Worm (Caenorhabditis elegans): ENCODE measurements around the gene srz-5.
"Not testable (repeated sequence)": the region's sequence is repeated elsewhere in the genome, so short reads cannot be mapped to it uniquely, and the experiment has no call there.

srz-5 gene

ce11 chrII:3477171-3477570 is 37.4 kb downstream of the srz-5 start, which contains the start of gene fbxb-104:
Gene fbxb-104 (minus strand): TSS chrII:3477271.
- TF ChIP-seq hmg-4 (GFP tag; optimal IDR thresholded peaks at IDR 0.05) (no peak), tbx-37 (GFP tag; conservative IDR thresholded peaks at IDR 0.05) (no peak), B0310.2 (tag; optimal IDR thresholded peaks at IDR 0.05) (no peak), scrt-1 (GFP tag; IDR thresholded peaks at IDR 0.05) (no peak), ceh-36 (tag; optimal IDR thresholded peaks at IDR 0.05) (no peak)

ce11 chrII:3476536-3476935 is 38.0 kb downstream of the srz-5 start:
- TF ChIP-seq ceh-36 (tag; optimal IDR thresholded peaks at IDR 0.05) (peak; percentile 71), hmbx-1 (tag; optimal IDR thresholded peaks at IDR 0.05) (no peak), B0310.2 (tag; optimal IDR thresholded peaks at IDR 0.05) (no peak)

- TF ChIP-seq flt-1 (GFP tag; IDR thresholded peaks at IDR 0.05) (no peak), hmbx-1 (tag; optimal IDR thresholded peaks at IDR 0.05) (no peak), hnd-1 (tag; optimal IDR thresholded peaks at IDR 0.05) (no peak), B0310.2 (tag; optimal IDR thresholded peaks at IDR 0.05) (no peak), tbx-11 (GFP tag; IDR thresholded peaks at IDR 0.05) (no peak), pes-1 (GFP tag; IDR thresholded peaks at IDR 0.05) (no peak), ceh-36 (tag; optimal IDR thresholded peaks at IDR 0.05) (no peak), sea-1 (GFP tag; conservative IDR thresholded peaks at IDR 0.05) (no peak), tbx-37 (GFP tag; conservative IDR thresholded peaks at IDR 0.05) (no peak), ets-7 (tag; optimal IDR thresholded peaks at IDR 0.05) (no peak), scrt-1 (GFP tag; IDR thresholded peaks at IDR 0.05) (no peak), ama-1 (optimal IDR thresholded peaks at IDR 0.05) (no peak), aly-1 (tag; optimal IDR thresholded peaks at IDR 0.05) (no peak), hmg-4 (GFP tag; optimal IDR thresholded peaks at IDR 0.05) (no peak), tra-4 (tag; optimal IDR thresholded peaks at IDR 0.05) (no peak)
Observed at ce11 chrII:3473744-3474143, 40.8 kb downstream of the srz-5 start, which contains the start of gene sdz-32. Gene sdz-32 (plus strand): TSS chrII:3474044.

- TF ChIP-seq hmbx-1 (tag; optimal IDR thresholded peaks at IDR 0.05) (no peak), ceh-13 (GFP tag; optimal IDR thresholded peaks at IDR 0.05) (no peak), aly-1 (tag; optimal IDR thresholded peaks at IDR 0.05) (no peak), hmg-4 (GFP tag; optimal IDR thresholded peaks at IDR 0.05) (no peak), F13C5.2 (tag; optimal IDR thresholded peaks at IDR 0.05) (no peak), tra-4 (tag; optimal IDR thresholded peaks at IDR 0.05) (no peak), tbx-11 (GFP tag; IDR thresholded peaks at IDR 0.05) (no peak), scrt-1 (GFP tag; IDR thresholded peaks at IDR 0.05) (no peak), B0310.2 (tag; optimal IDR thresholded peaks at IDR 0.05) (no peak), flt-1 (GFP tag; IDR thresholded peaks at IDR 0.05) (no peak), tbx-37 (GFP tag; conservative IDR thresholded peaks at IDR 0.05) (no peak)
Observed at ce11 chrII:3472817-3473216, 41.7 kb downstream of the srz-5 start, which contains the start of gene Y49F6B.6. Gene Y49F6B.6 (plus strand): TSS chrII:3473117.

- TF ChIP-seq hnd-1 (tag; optimal IDR thresholded peaks at IDR 0.05) (no peak), hmbx-1 (tag; optimal IDR thresholded peaks at IDR 0.05) (no peak), pes-1 (GFP tag; IDR thresholded peaks at IDR 0.05) (no peak), tra-4 (tag; optimal IDR thresholded peaks at IDR 0.05) (no peak), aly-1 (tag; optimal IDR thresholded peaks at IDR 0.05) (no peak), ets-7 (tag; optimal IDR thresholded peaks at IDR 0.05) (no peak), F13C5.2 (tag; optimal IDR thresholded peaks at IDR 0.05) (no peak)
Observed at ce11 chrII:3472316-3472715, 42.2 kb downstream of the srz-5 start, which contains the start of gene Y49F6B.12. Gene Y49F6B.12 (minus strand): TSS chrII:3472416.

ce11 chrII:3471603-3472002 is 42.9 kb downstream of the srz-5 start, which contains the start of gene Y49F6B.13:
Gene Y49F6B.13 (minus strand): TSS chrII:3471703.
- no peak for TF ChIP-seq ceh-13 (GFP tag; optimal IDR thresholded peaks at IDR 0.05)
- TF ChIP-seq aly-1 (tag; optimal IDR thresholded peaks at IDR 0.05) = no peak
- TF ChIP-seq B0310.2 (tag; optimal IDR thresholded peaks at IDR 0.05) = no peak
- TF ChIP-seq tbx-11 (GFP tag; IDR thresholded peaks at IDR 0.05) = no peak
- no peak for TF ChIP-seq hnd-1 (tag; optimal IDR thresholded peaks at IDR 0.05)
- no peak for TF ChIP-seq pes-1 (GFP tag; IDR thresholded peaks at IDR 0.05)
- TF ChIP-seq sea-1 (GFP tag; conservative IDR thresholded peaks at IDR 0.05) = no peak
- TF ChIP-seq ceh-36 (tag; optimal IDR thresholded peaks at IDR 0.05) = no peak
- no peak for TF ChIP-seq ama-1 (optimal IDR thresholded peaks at IDR 0.05)
- TF ChIP-seq hmbx-1 (tag; optimal IDR thresholded peaks at IDR 0.05) = no peak
- no peak for TF ChIP-seq ets-7 (tag; optimal IDR thresholded peaks at IDR 0.05)
- no peak for TF ChIP-seq F13C5.2 (tag; optimal IDR thresholded peaks at IDR 0.05)
- TF ChIP-seq scrt-1 (GFP tag; IDR thresholded peaks at IDR 0.05) = no peak
- TF ChIP-seq hmg-4 (GFP tag; optimal IDR thresholded peaks at IDR 0.05) = no peak
- TF ChIP-seq flt-1 (GFP tag; IDR thresholded peaks at IDR 0.05) = no peak

ce11 chrII:3470549-3470948 is 44.0 kb downstream of the srz-5 start, which contains the start of gene Y49F6B.20:
Gene Y49F6B.20 (minus strand): TSS chrII:3470649.
- TF ChIP-seq ets-7 (tag; optimal IDR thresholded peaks at IDR 0.05) (no peak), tra-4 (tag; optimal IDR thresholded peaks at IDR 0.05) (no peak), F13C5.2 (tag; optimal IDR thresholded peaks at IDR 0.05) (no peak), hnd-1 (tag; optimal IDR thresholded peaks at IDR 0.05) (no peak), flt-1 (GFP tag; IDR thresholded peaks at IDR 0.05) (no peak), tbx-11 (GFP tag; IDR thresholded peaks at IDR 0.05) (no peak), sea-1 (GFP tag; conservative IDR thresholded peaks at IDR 0.05) (no peak), hmbx-1 (tag; optimal IDR thresholded peaks at IDR 0.05) (no peak), ama-1 (optimal IDR thresholded peaks at IDR 0.05) (no peak), ceh-13 (GFP tag; optimal IDR thresholded peaks at IDR 0.05) (no peak), ceh-36 (tag; optimal IDR thresholded peaks at IDR 0.05) (no peak)

ce11 chrII:3464580-3464979 is 50.0 kb downstream of the srz-5 start, which contains the start of gene C16C8.10:
Gene C16C8.10 (minus strand): TSS chrII:3464680.
- TF ChIP-seq hnd-1 (tag; optimal IDR thresholded peaks at IDR 0.05); scrt-1 (GFP tag; IDR thresholded peaks at IDR 0.05); sea-1 (GFP tag; conservative IDR thresholded peaks at IDR 0.05): not testable (repeated sequence)
